Worm (Caenorhabditis elegans) whole organism, L2 larva: ENCODE results near the gene F59A1.11.

ENCODE experiments used
- C34F6.9 ChIP-seq: fragments of 150-350 bp; optimal IDR thresholded peaks from 2 replicates; lab custom pipeline; 2014; ENCODE audit warnings: missing biosample characterization, missing genetic modification characterization
- alr-1 ChIP-seq: fragments of 150-350 bp; optimal IDR thresholded peaks from 2 replicates; lab custom pipeline; 2014; ENCODE audit warnings: missing biosample characterization, missing genetic modification characterization
- ceh-82 ChIP-seq: fragments of 150-350 bp; optimal IDR thresholded peaks from 2 replicates; lab custom pipeline; 2014; ENCODE audit warnings: missing biosample characterization, missing genetic modification characterization
- dmd-4 ChIP-seq: sonication (generic microtip); optimal IDR thresholded peaks from 2 replicates; lab custom pipeline; 2017; ENCODE audit warnings: missing biosample characterization, missing genetic modification characterization
- lin-39 ChIP-seq: fragments of 150-350 bp; optimal IDR thresholded peaks from 2 replicates; lab custom pipeline; 2014; ENCODE audit warnings: missing biosample characterization, missing genetic modification reagents, missing genetic modification characterization
- lsy-2 ChIP-seq, 2 experiments: fragments of 150-350 bp in 1 of 2; sonication (generic microtip) in 1 of 2; optimal IDR thresholded peaks; 2 replicates each; lab custom pipeline; 2014 to 2017; ENCODE audit warnings: missing biosample characterization in 2 of 2, missing genetic modification characterization in 2 of 2
- mdl-1 ChIP-seq, 2 experiments: fragments of 150-350 bp in 1 of 2; sonication (generic microtip) in 1 of 2; optimal IDR thresholded peaks; 2 replicates each; lab custom pipeline; 2017; ENCODE audit warnings: missing biosample characterization in 2 of 2, missing genetic modification characterization in 2 of 2
- nhr-12 ChIP-seq: fragments of 150-350 bp; optimal IDR thresholded peaks from 2 replicates; lab custom pipeline; 2014; ENCODE audit warnings: missing biosample characterization, missing genetic modification characterization
- nhr-237 ChIP-seq: fragments of 150-350 bp; optimal IDR thresholded peaks from 2 replicates; lab custom pipeline; 2014; ENCODE audit warnings: missing biosample characterization, missing genetic modification characterization
- snpc-4 ChIP-seq: fragments of 150-350 bp; optimal IDR thresholded peaks from 2 replicates; lab custom pipeline; 2014; ENCODE audit warnings: missing biosample characterization, missing genetic modification characterization
- unc-39 ChIP-seq: fragments of 150-350 bp; optimal IDR thresholded peaks from 2 replicates; lab custom pipeline; 2014; ENCODE audit warnings: missing biosample characterization, missing genetic modification characterization
- unc-55 ChIP-seq: fragments of 150-350 bp; sonication (generic microtip); optimal IDR thresholded peaks from 3 replicates; lab custom pipeline; 2014; ENCODE audit warnings: missing biosample characterization, missing genetic modification reagents, missing genetic modification characterization
- unc-62 ChIP-seq: fragments of 150-350 bp; optimal IDR thresholded peaks from 2 replicates; lab custom pipeline; 2014; ENCODE audit warnings: missing biosample characterization, missing genetic modification reagents, missing genetic modification characterization

DNA sequence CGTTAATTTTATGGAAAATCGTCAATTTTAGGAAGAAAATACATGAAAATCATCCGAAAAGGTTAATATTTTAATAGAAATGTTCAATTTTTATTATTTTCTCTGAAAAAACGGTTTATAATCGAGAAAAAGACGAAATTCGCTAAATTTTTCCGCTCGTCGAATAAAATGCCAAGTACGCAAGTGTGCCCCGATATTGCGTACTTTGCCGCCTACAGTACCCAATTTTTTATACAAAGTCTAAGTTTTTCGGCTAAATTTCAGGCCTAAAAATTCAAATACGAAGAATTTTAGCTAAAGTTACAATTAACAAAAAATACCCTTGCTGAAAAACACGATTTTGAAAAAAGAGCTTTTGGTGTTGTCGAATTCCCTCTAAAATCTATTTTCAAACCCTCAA lies 7.0 kb downstream of the F59A1.11 start:
- no peak for TF ChIP-seq unc-62 (GFP tag; lab: Kevin White, UChicago)
- TF ChIP-seq snpc-4 (tag; lab: Kevin White, UChicago), result no peak
- no peak for TF ChIP-seq unc-55 (GFP tag; lab: Kevin White, UChicago)
- TF ChIP-seq dmd-4 (tag; lab: Kevin White, UChicago), result no peak
- no peak for TF ChIP-seq alr-1
- TF ChIP-seq nhr-12, result no peak
- TF ChIP-seq unc-39 (tag; lab: Kevin White, UChicago), result no peak
- TF ChIP-seq C34F6.9 (tag; lab: Kevin White, UChicago), result no peak
- no peak for TF ChIP-seq lin-39 (tag; lab: Kevin White, UChicago)
- TF ChIP-seq ceh-82 (tag; lab: Kevin White, UChicago), result no peak
- TF ChIP-seq lsy-2 (tag; optimal IDR thresholded peaks at IDR 0.05; lab: Kevin White, UChicago), result no peak
- TF ChIP-seq mdl-1 (tag; optimal IDR thresholded peaks at IDR 0.05; lab: Kevin White, UChicago), result no peak
- TF ChIP-seq nhr-237 (tag; lab: Kevin White, UChicago), result no peak
